In the genomic region with DNA sequence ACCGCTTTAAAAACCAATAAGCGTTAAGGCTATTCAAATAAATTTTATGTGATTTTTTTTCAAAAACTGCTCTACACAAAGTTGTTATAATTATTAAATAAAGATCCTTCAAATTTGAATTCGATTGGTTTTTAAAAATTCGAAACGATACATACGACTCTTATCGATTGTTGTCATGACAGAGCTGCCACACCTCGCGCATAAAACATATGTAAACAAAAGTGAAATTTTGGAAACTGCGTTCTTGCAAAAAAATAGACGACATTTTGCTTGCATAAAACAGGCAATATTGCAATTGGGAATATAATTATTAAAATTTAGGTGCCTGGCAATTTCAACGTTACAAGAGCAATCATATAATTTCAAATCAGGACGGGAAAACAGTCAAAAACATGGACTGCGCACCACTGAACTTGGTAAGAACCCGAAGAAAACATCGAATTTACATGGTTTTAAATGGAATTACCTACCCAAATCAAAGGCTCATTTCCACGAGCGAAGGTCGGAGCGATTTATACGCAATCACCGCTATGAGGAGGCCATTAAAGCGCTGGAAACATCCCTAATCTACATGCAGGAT, we compare ENCODE assay signal across 4 fruit fly cellular contexts.
TF ChIP-seq lines count a peak whose summit lies in the region.

A gene (plus strand): TSS at position 229 of the 580 bp plus-strand sequence.

- TF ChIP-seq CTCF in whole organism, embryonic (GFP tag; optimal IDR thresholded peaks at IDR 0.05; lab: Kevin White, UChicago): no peak

TF ChIP-seq in whole organism, adult, 20 proteins besides CTCF, POLR2A, EP300 and RAD21:
- TF ChIP-seq kay (GFP tag; lab: Kevin White, UChicago; ENCODE audit: borderline replicate concordance) (no peak), ovo (GFP tag; optimal IDR thresholded peaks at IDR 0.05; lab: Kevin White, UChicago) (no peak), CG14711 (tag; optimal IDR thresholded peaks at IDR 0.05; lab: Kevin White, UChicago) (peak; percentile 55), tj (GFP tag; optimal IDR thresholded peaks at IDR 0.05; lab: Kevin White, UChicago) (no peak), bab1 (GFP tag; optimal IDR thresholded peaks at IDR 0.05; lab: Kevin White, UChicago) (peak; percentile 6)

TF ChIP-seq in whole organism, embryonic, 481 proteins besides CTCF, POLR2A, EP300 and RAD21 (continues in another document):
- TF ChIP-seq CG9876 (GFP tag; optimal IDR thresholded peaks at IDR 0.05; lab: Kevin White, UChicago): no peak
- TF ChIP-seq crp (GFP tag; optimal IDR thresholded peaks at IDR 0.05; lab: Kevin White, UChicago): peak in 1 of 2 experiments; percentile 77
- no peak for TF ChIP-seq B-H2 (GFP tag; optimal IDR thresholded peaks at IDR 0.05; lab: Kevin White, UChicago)
- TF ChIP-seq Med (GFP tag; lab: Kevin White, UChicago): peak; percentile 11
- TF ChIP-seq zen2 (GFP tag; IDR thresholded peaks at IDR 0.05; lab: Robert Waterston, UW; ENCODE audit: partially characterized antibody): no peak; the same call in 2 of the 3 replicates
- TF ChIP-seq sens (GFP tag; lab: Kevin White, UChicago): no peak
- peak; percentile 68 for TF ChIP-seq unc-4 (GFP tag; IDR thresholded peaks at IDR 0.05; lab: Robert Waterston, UW; ENCODE audit: partially characterized antibody)
- TF ChIP-seq Hey (tag; optimal IDR thresholded peaks at IDR 0.05; lab: Kevin White, UChicago): no peak
- TF ChIP-seq MTF-1 (GFP tag; optimal IDR thresholded peaks at IDR 0.05; lab: Kevin White, UChicago; ENCODE audit: borderline replicate concordance): no peak
- no peak for TF ChIP-seq fd3F (GFP tag; optimal IDR thresholded peaks at IDR 0.05; lab: Kevin White, UChicago)
- no peak for TF ChIP-seq nom (GFP tag; optimal IDR thresholded peaks at IDR 0.05; lab: Kevin White, UChicago)
- TF ChIP-seq CG10565 (GFP tag; optimal IDR thresholded peaks at IDR 0.05; lab: Kevin White, UChicago): no peak
- TF ChIP-seq Scr (GFP tag; IDR thresholded peaks at IDR 0.05; lab: Robert Waterston, UW; ENCODE audit: partially characterized antibody): peak; percentile 62
- TF ChIP-seq cas (GFP tag; IDR thresholded peaks at IDR 0.05; lab: Robert Waterston, UW): no peak
- peak; percentile 30; the same call in 1 of the 2 replicates for TF ChIP-seq CG2129 (GFP tag; IDR thresholded peaks at IDR 0.05; lab: Robert Waterston, UW; ENCODE audit: partially characterized antibody)
- TF ChIP-seq Opbp (GFP tag; IDR thresholded peaks at IDR 0.05; lab: Robert Waterston, UW; ENCODE audit: partially characterized antibody): peak; percentile 56; the same call in 1 of the 3 replicates
- peak; percentile 64 for TF ChIP-seq BEAF-32 (GFP tag; optimal IDR thresholded peaks at IDR 0.05; lab: Kevin White, UChicago)
- TF ChIP-seq CG14710 (tag; optimal IDR thresholded peaks at IDR 0.05; lab: Kevin White, UChicago): peak; percentile 44
- TF ChIP-seq CG18599 (GFP tag; optimal IDR thresholded peaks at IDR 0.05; lab: Kevin White, UChicago): no peak
- TF ChIP-seq CG31388 (GFP tag; optimal IDR thresholded peaks at IDR 0.05; lab: Kevin White, UChicago): no peak
- TF ChIP-seq CG16813 (GFP tag; IDR thresholded peaks at IDR 0.05; lab: Robert Waterston, UW; ENCODE audit: partially characterized antibody): peak; percentile 51; the same call in 2 of the 3 replicates
- no peak for TF ChIP-seq CG34422 (GFP tag; IDR thresholded peaks at IDR 0.05; lab: Robert Waterston, UW)
- TF ChIP-seq CG6254 (GFP tag; optimal IDR thresholded peaks at IDR 0.05; lab: Kevin White, UChicago): no peak
- peak; percentile 60 for TF ChIP-seq CG13624 (GFP tag; optimal IDR thresholded peaks at IDR 0.05; lab: Kevin White, UChicago)

TF ChIP-seq in whole organism, prepupa, 60 proteins besides CTCF, POLR2A, EP300 and RAD21:
- peak; percentile 79 for TF ChIP-seq Blimp-1 (GFP tag; optimal IDR thresholded peaks at IDR 0.05; lab: Kevin White, UChicago)
- TF ChIP-seq Eip78C (GFP tag; lab: Kevin White, UChicago): peak; percentile 11
- no peak for TF ChIP-seq Lpt (GFP tag; optimal IDR thresholded peaks at IDR 0.05; lab: Kevin White, UChicago)
- TF ChIP-seq Smox (GFP tag; optimal IDR thresholded peaks at IDR 0.05; lab: Kevin White, UChicago): no peak
- peak; percentile 94 for TF ChIP-seq fkh (GFP tag; optimal IDR thresholded peaks at IDR 0.05; lab: Kevin White, UChicago)
TF ChIP-seq in whole organism, prepupa: peak in this region for 3.

TF ChIP-seq in whole organism, wandering third instar larva, 38 proteins besides CTCF, POLR2A, EP300 and RAD21:
- TF ChIP-seq rgr (GFP tag; optimal IDR thresholded peaks at IDR 0.05; lab: Kevin White, UChicago) (peak; percentile 23), Hnf4 (GFP tag; optimal IDR thresholded peaks at IDR 0.05; lab: Kevin White, UChicago) (peak; percentile 5), N (GFP tag; optimal IDR thresholded peaks at IDR 0.05; lab: Kevin White, UChicago) (no peak)
